Fruit fly (Drosophila melanogaster) whole organism, embryonic: Measurements from ENCODE around the gene Ufd1.
A peak's percentile ranks its signal among the peaks of the same experiment; 100 is the strongest.

Source experiments
- Atf-2 ChIP-seq: fragments of 200-800 bp; sonication (Bioruptor generic); optimal IDR thresholded peaks from 2 replicates; lab custom pipeline; 2016; ENCODE audit warnings: missing biosample characterization, missing genetic modification characterization
- Bdp1 ChIP-seq: fragments of 200-800 bp; sonication (Bioruptor generic); optimal IDR thresholded peaks from 3 replicates; lab custom pipeline; 2016; ENCODE audit warnings: missing biosample characterization, missing genetic modification characterization
- CG11560 ChIP-seq: fragments of 200-800 bp; sonication (Bioruptor generic); IDR thresholded peaks from 3 replicates; pipeline ENCODE4 v1.3.6; 2022; ENCODE audit warnings: missing biosample characterization, missing genetic modification characterization
- CG11723 ChIP-seq: fragments of 200-800 bp; sonication (Bioruptor generic); optimal IDR thresholded peaks from 2 replicates; lab custom pipeline; 2017; ENCODE audit warnings: missing biosample characterization, mild to moderate bottlenecking, missing genetic modification characterization
- CG13123 ChIP-seq: fragments of 200-800 bp; sonication (Bioruptor generic); optimal IDR thresholded peaks from 2 replicates; lab custom pipeline; 2016; ENCODE audit warnings: missing biosample characterization, missing genetic modification characterization
- CG14965 ChIP-seq: fragments of 200-800 bp; sonication (Bioruptor generic); optimal IDR thresholded peaks from 2 replicates; lab custom pipeline; 2016; ENCODE audit warnings: missing biosample characterization, missing genetic modification characterization, borderline replicate concordance
- CG15514 ChIP-seq: fragments of 200-800 bp; sonication (Bioruptor generic); optimal IDR thresholded peaks from 3 replicates; lab custom pipeline; 2017; ENCODE audit warnings: missing biosample characterization, missing genetic modification characterization, mild to moderate bottlenecking, moderate library complexity, missing genetic modification reagents
- CG16779 ChIP-seq: fragments of 200-800 bp; sonication (Bioruptor generic); IDR thresholded peaks from 2 replicates; pipeline ENCODE4 v1.3.6; 2022; ENCODE audit warnings: missing biosample characterization, missing genetic modification characterization
- CG16813 ChIP-seq: fragments of 200-800 bp; sonication (Bioruptor generic); IDR thresholded peaks from 3 replicates; pipeline ENCODE4 v1.3.6; 2022; ENCODE audit warnings: missing biosample characterization, missing genetic modification characterization; ENCODE audit not compliant: partially characterized antibody
- CG1792 ChIP-seq: fragments of 200-800 bp; sonication (Bioruptor generic); optimal IDR thresholded peaks from 2 replicates; lab custom pipeline; 2016; ENCODE audit warnings: missing biosample characterization, missing genetic modification characterization
- CG3065 ChIP-seq: fragments of 200-800 bp; sonication (Bioruptor generic); optimal IDR thresholded peaks from 2 replicates; lab custom pipeline; 2016; ENCODE audit warnings: missing biosample characterization, missing genetic modification characterization
- CG31365 ChIP-seq: fragments of 200-800 bp; sonication (Bioruptor generic); optimal IDR thresholded peaks from 2 replicates; lab custom pipeline; 2018; ENCODE audit warnings: missing biosample characterization, mild to moderate bottlenecking, missing genetic modification characterization
- CG3163 ChIP-seq: fragments of 200-800 bp; sonication (Bioruptor generic); optimal IDR thresholded peaks from 3 replicates; lab custom pipeline; 2016; ENCODE audit warnings: missing biosample characterization, missing genetic modification characterization
- CG32767 ChIP-seq: fragments of 200-800 bp; sonication (Bioruptor generic); IDR thresholded peaks from 2 replicates; pipeline ENCODE4 v1.3.6; 2022; ENCODE audit warnings: missing biosample characterization, missing genetic modification characterization
- CG4404 ChIP-seq: fragments of 200-800 bp; sonication (Bioruptor generic); IDR thresholded peaks from 2 replicates; pipeline ENCODE4 v1.3.6; 2022; ENCODE audit warnings: missing biosample characterization, missing genetic modification characterization
- CG6654 ChIP-seq: fragments of 200-800 bp; sonication (Bioruptor generic); optimal IDR thresholded peaks from 2 replicates; lab custom pipeline; 2017; ENCODE audit warnings: missing biosample characterization, mild to moderate bottlenecking, missing genetic modification characterization
- CG7987 ChIP-seq: fragments of 200-800 bp; sonication (Bioruptor generic); optimal IDR thresholded peaks from 2 replicates; lab custom pipeline; 2018; ENCODE audit warnings: missing biosample characterization, mild to moderate bottlenecking, missing genetic modification characterization, moderate library complexity
- CG8765 ChIP-seq: fragments of 200-800 bp; sonication (Bioruptor generic); IDR thresholded peaks from 2 replicates; pipeline ENCODE4 v1.3.6; 2022; ENCODE audit warnings: missing biosample characterization, missing genetic modification characterization
- CrebB ChIP-seq: fragments of 200-800 bp; sonication (Bioruptor generic); optimal IDR thresholded peaks from 3 replicates; lab custom pipeline; 2018; ENCODE audit warnings: missing biosample characterization, mild to moderate bottlenecking, missing genetic modification characterization
- D19B ChIP-seq: fragments of 200-800 bp; sonication (Bioruptor generic); optimal IDR thresholded peaks from 2 replicates; lab custom pipeline; 2017; ENCODE audit warnings: missing biosample characterization, mild to moderate bottlenecking, missing genetic modification characterization
- Dll ChIP-seq: fragments of 200-800 bp; sonication (Bioruptor generic); IDR thresholded peaks from 4 replicates; pipeline ENCODE4 v1.3.6; 2022; ENCODE audit warnings: missing biosample characterization, missing genetic modification characterization; ENCODE audit not compliant: partially characterized antibody
- Doc2 ChIP-seq: fragments of 200-800 bp; sonication (Bioruptor generic); IDR thresholded peaks from 2 replicates; pipeline ENCODE4 v1.3.6; 2022; ENCODE audit warnings: missing biosample characterization, missing genetic modification characterization
- Dref ChIP-seq: fragments of 200-800 bp; sonication (Bioruptor generic); IDR thresholded peaks from 2 replicates; pipeline ENCODE4 v1.3.6; 2022; ENCODE audit warnings: missing biosample characterization, missing genetic modification characterization
- E2f1 ChIP-seq: fragments of 200-800 bp; sonication (Bioruptor generic); IDR thresholded peaks from 2 replicates; pipeline ENCODE4 v1.3.6; 2022; ENCODE audit warnings: missing biosample characterization, missing genetic modification characterization
- HLH3B ChIP-seq: fragments of 200-800 bp; sonication (Bioruptor generic); IDR thresholded peaks from 2 replicates; pipeline ENCODE4 v1.3.6; 2022; ENCODE audit warnings: missing biosample characterization, missing genetic modification characterization
- HLH4C ChIP-seq: fragments of 200-800 bp; sonication (Bioruptor generic); IDR thresholded peaks from 3 replicates; pipeline ENCODE4 v1.3.6; 2022; ENCODE audit warnings: missing biosample characterization, missing genetic modification characterization; ENCODE audit not compliant: partially characterized antibody
- HLHmδ ChIP-seq: fragments of 200-800 bp; sonication (Bioruptor generic); optimal IDR thresholded peaks from 2 replicates; lab custom pipeline; 2018; ENCODE audit warnings: missing biosample characterization, mild to moderate bottlenecking, missing genetic modification characterization, moderate library complexity
- Hey ChIP-seq: fragments of 200-800 bp; sonication (Bioruptor generic); optimal IDR thresholded peaks from 3 replicates; lab custom pipeline; 2018; ENCODE audit warnings: missing biosample characterization, mild to moderate bottlenecking, missing genetic modification characterization
- HmgD ChIP-seq: fragments of 200-800 bp; sonication (Bioruptor generic); optimal IDR thresholded peaks from 3 replicates; lab custom pipeline; 2016; ENCODE audit warnings: missing biosample characterization, missing genetic modification characterization
- Mad ChIP-seq: fragments of 200-800 bp; sonication (Bioruptor generic); optimal IDR thresholded peaks from 2 replicates; lab custom pipeline; 2016; ENCODE audit warnings: missing biosample characterization, missing genetic modification characterization
- NK7.1 ChIP-seq: fragments of 200-800 bp; sonication (Bioruptor generic); optimal IDR thresholded peaks from 3 replicates; lab custom pipeline; 2016; ENCODE audit warnings: missing biosample characterization, missing genetic modification characterization
- Oli ChIP-seq: fragments of 200-800 bp; sonication (Bioruptor generic); optimal IDR thresholded peaks from 2 replicates; lab custom pipeline; 2018; ENCODE audit warnings: missing biosample characterization, mild to moderate bottlenecking, missing genetic modification characterization, moderate library complexity
- Pdp1 ChIP-seq, 2 experiments: fragments of 200-800 bp; sonication (Bioruptor generic); optimal IDR thresholded peaks; 3 replicates each; lab custom pipeline; 2016; ENCODE audit warnings: missing biosample characterization in 2 of 2, missing genetic modification characterization in 2 of 2, mild to moderate bottlenecking in 1 of 2, moderate library complexity in 1 of 2
- Rx ChIP-seq: fragments of 200-800 bp; sonication (Bioruptor generic); IDR thresholded peaks from 2 replicates; pipeline ENCODE4 v1.3.6; 2022; ENCODE audit warnings: missing biosample characterization, missing genetic modification characterization
- Trl ChIP-seq, 3 experiments: fragments of >200 bp in 2 of 3; fragments of 200-800 bp in 1 of 3; sonication (Bioruptor generic) in 1 of 3; optimal IDR thresholded peaks; 2 replicates in 1 of 3; 3 replicates in 2 of 3; lab custom pipeline; 2016 to 2017; ENCODE audit warnings: missing biosample characterization in 1 of 3, missing genetic modification characterization in 1 of 3
- Vsx1 ChIP-seq: fragments of 200-800 bp; sonication (Bioruptor generic); optimal IDR thresholded peaks from 2 replicates; lab custom pipeline; 2017; ENCODE audit warnings: missing biosample characterization, mild to moderate bottlenecking, missing genetic modification characterization, missing genetic modification reagents
- ab ChIP-seq: fragments of 200-800 bp; sonication (Bioruptor generic); optimal IDR thresholded peaks from 2 replicates; lab custom pipeline; 2016; ENCODE audit warnings: missing biosample characterization, missing genetic modification characterization
- ato ChIP-seq: fragments of 200-800 bp; sonication (Bioruptor generic); IDR thresholded peaks from 2 replicates; pipeline ENCODE4 v1.3.6; 2022; ENCODE audit warnings: missing biosample characterization, missing genetic modification characterization; ENCODE audit not compliant: partially characterized antibody
- chinmo ChIP-seq: fragments of 200-800 bp; sonication (Bioruptor generic); IDR thresholded peaks from 4 replicates; pipeline ENCODE4 v1.3.6; 2022; ENCODE audit warnings: missing biosample characterization, missing genetic modification characterization; ENCODE audit not compliant: partially characterized antibody
- ci ChIP-seq: fragments of 200-800 bp; sonication (Bioruptor generic); IDR thresholded peaks from 3 replicates; pipeline ENCODE4 v1.3.6; 2022; ENCODE audit warnings: missing biosample characterization, missing genetic modification characterization
- jigr1 ChIP-seq: fragments of 200-800 bp; sonication (Bioruptor generic); IDR thresholded peaks from 3 replicates; pipeline ENCODE4 v1.3.6; 2022; ENCODE audit warnings: missing biosample characterization, missing genetic modification characterization
- jumu ChIP-seq: fragments of 200-800 bp; sonication (Bioruptor generic); optimal IDR thresholded peaks from 3 replicates; lab custom pipeline; 2016; ENCODE audit warnings: missing biosample characterization, missing genetic modification characterization
- ken ChIP-seq: fragments of 200-800 bp; sonication (Bioruptor generic); IDR thresholded peaks from 3 replicates; pipeline ENCODE4 v1.3.6; 2022; ENCODE audit warnings: missing biosample characterization, missing genetic modification characterization
- luna ChIP-seq: fragments of 200-800 bp; sonication (Bioruptor generic); optimal IDR thresholded peaks from 2 replicates; lab custom pipeline; 2016; ENCODE audit warnings: missing biosample characterization, missing genetic modification characterization
- maf-S ChIP-seq: fragments of 200-800 bp; sonication (Bioruptor generic); optimal IDR thresholded peaks from 2 replicates; lab custom pipeline; 2016; ENCODE audit warnings: missing biosample characterization, missing genetic modification characterization
- pita ChIP-seq: fragments of 200-800 bp; sonication (Bioruptor generic); optimal IDR thresholded peaks from 2 replicates; lab custom pipeline; 2017; ENCODE audit warnings: missing biosample characterization, mild to moderate bottlenecking, missing genetic modification characterization
- schlank ChIP-seq: fragments of 200-800 bp; sonication (Bioruptor generic); optimal IDR thresholded peaks from 2 replicates; lab custom pipeline; 2018; ENCODE audit warnings: missing biosample characterization, mild to moderate bottlenecking, missing genetic modification characterization
- scrt ChIP-seq: fragments of 200-800 bp; sonication (Bioruptor generic); optimal IDR thresholded peaks from 2 replicates; lab custom pipeline; 2018; ENCODE audit warnings: missing biosample characterization, mild to moderate bottlenecking, missing genetic modification characterization, moderate library complexity

Ufd1 gene

dm6 chr3L:11123598-11124284, 725 bp upstream of the Ufd1 start (continued):
- 0 out of 4 replicates have a peak, but pooled peaks have one; percentile 31 for TF ChIP-seq chinmo
- TF ChIP-seq Trl (optimal IDR thresholded peaks at IDR 0.05; lab: Kevin White, UChicago), result peak; percentile 71 to 88
- no peak for TF ChIP-seq Trl (GFP tag; optimal IDR thresholded peaks at IDR 0.05; lab: Kevin White, UChicago)
- peak; percentile 50; the same call in 1 of the 3 replicates for TF ChIP-seq ken (GFP tag; lab: Robert Waterston, UW)
- no peak for TF ChIP-seq CG16779 (GFP tag; lab: Robert Waterston, UW)
- TF ChIP-seq CG11723 (GFP tag; lab: Kevin White, UChicago), result no peak
- 0 out of 3 replicates have a peak, but pooled peaks have one; percentile 19 for TF ChIP-seq HLH4C
- TF ChIP-seq CG11560 (tag; lab: Robert Waterston, UW), result no peak
- TF ChIP-seq scrt (GFP tag; lab: Kevin White, UChicago), result peak; percentile 22
- TF ChIP-seq ato, result 0 out of 2 replicates have a peak, but pooled peaks have one; percentile 37
- TF ChIP-seq Mad (GFP tag; lab: Kevin White, UChicago), result no peak

dm6 chr3L:11120419-11120958, 2.5 kb downstream of the Ufd1 start, which contains the start of the genes FoxK and mRpL2:
TSS of gene FoxK (minus strand) at chr3L:11120783.
TSS of gene mRpL2 (plus strand) at chr3L:11120847.
- TF ChIP-seq CG15514, result peak; percentile 69
- no peak for TF ChIP-seq luna (GFP tag; lab: Kevin White, UChicago)
- TF ChIP-seq CG13123 (GFP tag; lab: Kevin White, UChicago), result no peak
- TF ChIP-seq CG31365 (tag; lab: Kevin White, UChicago), result no peak
- no peak for TF ChIP-seq NK7.1 (GFP tag; lab: Kevin White, UChicago)
- no peak for TF ChIP-seq E2f1
- TF ChIP-seq CG3163 (GFP tag; lab: Kevin White, UChicago), result no peak
- TF ChIP-seq ci (GFP tag; lab: Robert Waterston, UW), result peak; percentile 52
- TF ChIP-seq maf-S, result no peak
- no peak for TF ChIP-seq CG4404 (GFP tag; lab: Robert Waterston, UW)
- no peak for TF ChIP-seq CG1792
- peak; percentile 28 for TF ChIP-seq CG7987 (GFP tag; lab: Kevin White, UChicago)
- TF ChIP-seq HLHmδ (GFP tag; lab: Kevin White, UChicago), result no peak
- TF ChIP-seq D19B (GFP tag; lab: Kevin White, UChicago), result no peak
- no peak for TF ChIP-seq CG16813 (GFP tag; lab: Robert Waterston, UW)
- TF ChIP-seq Doc2 (GFP tag; lab: Robert Waterston, UW), result no peak
- TF ChIP-seq CG3065 (GFP tag; lab: Kevin White, UChicago), result peak; percentile 79
- no peak for TF ChIP-seq HLH3B (GFP tag; lab: Robert Waterston, UW)
- no peak for TF ChIP-seq jigr1 (GFP tag; lab: Robert Waterston, UW)
- TF ChIP-seq pita, result no peak
- TF ChIP-seq ab (GFP tag; lab: Kevin White, UChicago), result no peak
- TF ChIP-seq Bdp1, result no peak
- no peak for TF ChIP-seq schlank (tag; lab: Kevin White, UChicago)
- no peak for TF ChIP-seq Hey (tag; lab: Kevin White, UChicago)
- no peak for TF ChIP-seq CG6654 (GFP tag; lab: Kevin White, UChicago)
- peak; percentile 82 for TF ChIP-seq CG32767 (GFP tag; lab: Robert Waterston, UW)
- TF ChIP-seq Rx, result no peak
- no peak for TF ChIP-seq Atf-2 (GFP tag; lab: Kevin White, UChicago)
- TF ChIP-seq Oli (tag; lab: Kevin White, UChicago), result no peak
- TF ChIP-seq CrebB (tag; lab: Kevin White, UChicago), result no peak
- no peak for TF ChIP-seq jumu (GFP tag; lab: Kevin White, UChicago)
- TF ChIP-seq chinmo, result no peak
- TF ChIP-seq Pdp1 (GFP tag; optimal IDR thresholded peaks at IDR 0.05; lab: Kevin White, UChicago), result peak in 1 of 2 experiments; percentile 72
- 0 out of 4 replicates have a peak, but pooled peaks have one; percentile 40 for TF ChIP-seq Dll (GFP tag; lab: Robert Waterston, UW)
- TF ChIP-seq CG8765 (GFP tag; lab: Robert Waterston, UW), result no peak
- TF ChIP-seq CG14965 (GFP tag; lab: Kevin White, UChicago), result no peak
- TF ChIP-seq HmgD (GFP tag; lab: Kevin White, UChicago), result peak; percentile 63
- peak; percentile 44 for TF ChIP-seq Dref (GFP tag; lab: Robert Waterston, UW)
- no peak for TF ChIP-seq Vsx1 (GFP tag; lab: Kevin White, UChicago)
